Worm (Caenorhabditis elegans): ENCODE results near the gene F28H7.7.

The F28H7.7 gene

ce11 chrV:10793498-10793897, 39.5 kb upstream of the F28H7.7 start, which contains the start of gene ule-3:
ule-3 (plus strand) TSS chrV:10793798.
- no peak for TF ChIP-seq ceh-43 (GFP tag; optimal IDR thresholded peaks at IDR 0.05)
- TF ChIP-seq elt-3 (tag; optimal IDR thresholded peaks at IDR 0.05): no peak
- no peak for TF ChIP-seq drap-1 (GFP tag; optimal IDR thresholded peaks at IDR 0.05)
- no peak for TF ChIP-seq tbx-8 (GFP tag; optimal IDR thresholded peaks at IDR 0.05)
- no peak for TF ChIP-seq sem-2 (GFP tag; optimal IDR thresholded peaks at IDR 0.05)
- TF ChIP-seq mab-5 (tag; optimal IDR thresholded peaks at IDR 0.05): no peak
- TF ChIP-seq unc-120 (tag; optimal IDR thresholded peaks at IDR 0.05; ENCODE audit: poor library complexity, severe bottlenecking): no peak
- no peak for TF ChIP-seq mls-2 (tag; optimal IDR thresholded peaks at IDR 0.05)
- no peak for TF ChIP-seq pha-4 (tag; optimal IDR thresholded peaks at IDR 0.05)
- no peak for TF ChIP-seq lin-32 (GFP tag; optimal IDR thresholded peaks at IDR 0.05)
- TF ChIP-seq sptf-1 (tag; optimal IDR thresholded peaks at IDR 0.05): no peak
- TF ChIP-seq nhr-12 (tag; optimal IDR thresholded peaks at IDR 0.05): no peak
- TF ChIP-seq mep-1 (tag; optimal IDR thresholded peaks at IDR 0.05): no peak
- TF ChIP-seq lin-13 (tag; optimal IDR thresholded peaks at IDR 0.05): no peak
- TF ChIP-seq ham-2 (GFP tag; optimal IDR thresholded peaks at IDR 0.05): no peak

- TF ChIP-seq elt-1 (tag; optimal IDR thresholded peaks at IDR 0.05; ENCODE audit: borderline replicate concordance, insufficient read depth): no peak
- no peak for TF ChIP-seq M03D4.4 (tag; optimal IDR thresholded peaks at IDR 0.05)
- TF ChIP-seq ceh-83 (GFP tag; optimal IDR thresholded peaks at IDR 0.05): no peak
- no peak for TF ChIP-seq mls-2 (tag; optimal IDR thresholded peaks at IDR 0.05)
- no peak for TF ChIP-seq flh-1 (GFP tag; optimal IDR thresholded peaks at IDR 0.05)
- TF ChIP-seq nhr-237 (tag; optimal IDR thresholded peaks at IDR 0.05): no peak
- TF ChIP-seq unc-120 (tag; optimal IDR thresholded peaks at IDR 0.05; ENCODE audit: poor library complexity, severe bottlenecking): no peak
- no peak for TF ChIP-seq nhr-12 (tag; optimal IDR thresholded peaks at IDR 0.05)
- no peak for TF ChIP-seq elt-3 (tag; optimal IDR thresholded peaks at IDR 0.05)
- TF ChIP-seq drap-1 (GFP tag; optimal IDR thresholded peaks at IDR 0.05): no peak
Observed at ce11 chrV:10792775-10793174, 38.8 kb upstream of the F28H7.7 start, which contains the start of gene D1054.10. D1054.10 (minus strand) TSS chrV:10792875.

- TF ChIP-seq lsy-2 (tag; optimal IDR thresholded peaks at IDR 0.05) (no peak), cnd-1 (tag; optimal IDR thresholded peaks at IDR 0.05) (no peak), nhr-12 (tag; optimal IDR thresholded peaks at IDR 0.05) (no peak)
Observed at ce11 chrV:10790921-10791320, 37.0 kb upstream of the F28H7.7 start, which contains the start of gene D1054.9. D1054.9 (minus strand) TSS chrV:10791057.

ce11 chrV:10784011-10784410, 30.1 kb upstream of the F28H7.7 start, which contains the start of gene D1054.8:
D1054.8 (plus strand) TSS chrV:10784311.
- TF ChIP-seq elt-3 (tag; optimal IDR thresholded peaks at IDR 0.05): no peak
- no peak for TF ChIP-seq ztf-11 (tag; optimal IDR thresholded peaks at IDR 0.05)

- TF ChIP-seq sem-2 (GFP tag; optimal IDR thresholded peaks at IDR 0.05) (no peak), drap-1 (GFP tag; optimal IDR thresholded peaks at IDR 0.05) (no peak), snpc-4 (tag; optimal IDR thresholded peaks at IDR 0.05) (no peak)
Observed at ce11 chrV:10776528-10777055, 22.6 kb upstream of the F28H7.7 start, which contains the start of gene D1054.5. D1054.5 (minus strand) TSS chrV:10776578.

ce11 chrV:10773216-10773615, 19.3 kb upstream of the F28H7.7 start:
- no peak for TF ChIP-seq flh-1 (GFP tag; optimal IDR thresholded peaks at IDR 0.05)
- no peak for TF ChIP-seq mab-5 (tag; optimal IDR thresholded peaks at IDR 0.05)
- TF ChIP-seq sptf-1 (tag; optimal IDR thresholded peaks at IDR 0.05): no peak
- no peak for TF ChIP-seq nhr-76 (tag; optimal IDR thresholded peaks at IDR 0.05)
- no peak for TF ChIP-seq nhr-2 (tag; optimal IDR thresholded peaks at IDR 0.05)
- TF ChIP-seq ceh-83 (GFP tag; optimal IDR thresholded peaks at IDR 0.05): no peak
- no peak for TF ChIP-seq snpc-4 (tag; optimal IDR thresholded peaks at IDR 0.05)
- no peak for TF ChIP-seq nhr-12 (tag; optimal IDR thresholded peaks at IDR 0.05)
- TF ChIP-seq elt-1 (tag; optimal IDR thresholded peaks at IDR 0.05; ENCODE audit: borderline replicate concordance, insufficient read depth): no peak
- TF ChIP-seq cnd-1 (tag; optimal IDR thresholded peaks at IDR 0.05): no peak
- no peak for TF ChIP-seq ztf-11 (tag; optimal IDR thresholded peaks at IDR 0.05)
- no peak for TF ChIP-seq unc-39 (tag; optimal IDR thresholded peaks at IDR 0.05)
- TF ChIP-seq elt-3 (tag; optimal IDR thresholded peaks at IDR 0.05): no peak
- no peak for TF ChIP-seq unc-62 (GFP tag; optimal IDR thresholded peaks at IDR 0.05)
- TF ChIP-seq tbx-8 (GFP tag; optimal IDR thresholded peaks at IDR 0.05): no peak
- no peak for TF ChIP-seq sem-2 (GFP tag; optimal IDR thresholded peaks at IDR 0.05)
- no peak for TF ChIP-seq lin-13 (tag; optimal IDR thresholded peaks at IDR 0.05)
- TF ChIP-seq ceh-39 (tag; optimal IDR thresholded peaks at IDR 0.05): no peak
